Worm (Caenorhabditis elegans) whole organism, mixed stage, embryonic: ENCODE results near the gene pst-1.

Source experiments
- ceh-83 ChIP-seq: fragments of 200-800 bp; sonication (Bioruptor generic); optimal IDR thresholded peaks from 2 replicates; lab custom pipeline; 2018; ENCODE audit warnings: mild to moderate bottlenecking, missing genetic modification characterization, missing compliant biosample characterization
- lin-13 ChIP-seq: fragments of 150-350 bp; optimal IDR thresholded peaks from 2 replicates; lab custom pipeline; 2014; ENCODE audit warnings: missing biosample characterization, missing genetic modification characterization
- mab-5 ChIP-seq: fragments of 150-350 bp; optimal IDR thresholded peaks from 2 replicates; lab custom pipeline; 2014; ENCODE audit warnings: missing biosample characterization, missing genetic modification characterization
- nhr-76 ChIP-seq: sonication (generic microtip); optimal IDR thresholded peaks from 2 replicates; lab custom pipeline; 2017; ENCODE audit warnings: missing biosample characterization, missing genetic modification characterization
- unc-39 ChIP-seq: fragments of 150-350 bp; optimal IDR thresholded peaks from 2 replicates; lab custom pipeline; 2014; ENCODE audit warnings: missing biosample characterization, missing genetic modification characterization
- ztf-11 ChIP-seq: fragments of 150-350 bp; optimal IDR thresholded peaks from 2 replicates; lab custom pipeline; 2014; ENCODE audit warnings: missing biosample characterization, missing genetic modification characterization

DNA sequence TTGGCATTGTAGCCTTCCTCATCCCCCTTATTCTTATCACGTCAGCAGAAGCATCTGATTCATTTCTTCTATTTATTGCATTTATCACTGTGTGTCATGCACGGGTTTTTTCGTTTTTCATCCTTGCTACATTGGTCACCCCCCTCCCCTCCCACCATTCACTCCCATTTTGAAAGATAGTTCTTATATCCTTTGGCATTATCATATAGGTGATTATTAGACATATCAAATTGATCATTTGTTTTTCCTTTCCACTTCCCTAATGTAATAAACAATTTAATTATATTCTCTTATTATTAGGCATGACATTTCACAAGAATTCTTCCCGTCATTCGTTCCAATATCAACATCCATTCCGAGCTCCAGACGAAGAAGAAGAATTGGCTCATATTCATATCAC is 7.9 kb downstream of the pst-1 start, which contains the start of gene M03F8.1:
- TF ChIP-seq ztf-11: no peak
- no peak for TF ChIP-seq unc-39 (tag; lab: Kevin White, UChicago)
- TF ChIP-seq ceh-83: no peak
- no peak for TF ChIP-seq nhr-76 (tag; lab: Kevin White, UChicago)
- TF ChIP-seq lin-13 (tag; lab: Kevin White, UChicago): no peak
- TF ChIP-seq mab-5 (tag; lab: Kevin White, UChicago): no peak
